Worm (Caenorhabditis elegans) whole organism, L4/young adult: ENCODE results near the gene mrps-9.

ENCODE experiments used
- W03F9.2 ChIP-seq: fragments of 150-350 bp; optimal IDR thresholded peaks from 2 replicates; lab custom pipeline; 2014; ENCODE audit warnings: missing biosample characterization, missing genetic modification characterization
- dao-5 ChIP-seq: sonication (generic microtip); optimal IDR thresholded peaks from 2 replicates; lab custom pipeline; 2016; ENCODE audit warnings: missing genotype, missing genetic modification characterization, moderate library complexity, missing compliant biosample characterization
- him-1 ChIP-seq: sonication (generic microtip); optimal IDR thresholded peaks from 2 replicates; lab custom pipeline; 2016; ENCODE audit warnings: missing genotype, missing genetic modification reagents, missing genetic modification characterization, missing compliant biosample characterization

ce11 chrIII:8240948-8241347 lies 24.9 kb upstream of the mrps-9 start:
- TF ChIP-seq him-1 (tag; lab: Kevin White, UChicago) = no peak
- no peak for TF ChIP-seq W03F9.2
- no peak for TF ChIP-seq dao-5
